Fruit fly (Drosophila melanogaster) whole organism, embryonic: ENCODE data around the gene mus301.

ENCODE experiments used
- BEAF-32 ChIP-seq: fragments of 200-800 bp; sonication (Bioruptor generic); optimal IDR thresholded peaks from 3 replicates; lab custom pipeline; 2017; ENCODE audit warnings: missing biosample characterization, missing genetic modification characterization, mild to moderate bottlenecking, moderate library complexity, missing genetic modification reagents
- CG10543 ChIP-seq: fragments of 200-800 bp; sonication (Bioruptor generic); optimal IDR thresholded peaks from 3 replicates; lab custom pipeline; 2017; ENCODE audit warnings: missing biosample characterization, mild to moderate bottlenecking, missing genetic modification characterization, moderate library complexity
- CG11398 ChIP-seq: fragments of 200-800 bp; sonication (Bioruptor generic); optimal IDR thresholded peaks from 2 replicates; lab custom pipeline; 2016; ENCODE audit warnings: missing biosample characterization, missing genetic modification characterization
- CG11456 ChIP-seq: fragments of 200-800 bp; sonication (Bioruptor generic); IDR thresholded peaks from 3 replicates; pipeline ENCODE4 v1.3.6; 2022; ENCODE audit warnings: missing biosample characterization, missing genetic modification characterization
- CG12104 ChIP-seq: fragments of 200-800 bp; sonication (Bioruptor generic); optimal IDR thresholded peaks from 3 replicates; lab custom pipeline; 2016; ENCODE audit warnings: missing biosample characterization, missing genetic modification characterization
- CG12659 ChIP-seq: fragments of 200-800 bp; sonication (Bioruptor generic); optimal IDR thresholded peaks from 3 replicates; lab custom pipeline; 2017; ENCODE audit warnings: mild to moderate bottlenecking, missing biosample characterization, missing genetic modification reagents, missing genetic modification characterization
- CG13287 ChIP-seq: fragments of 200-800 bp; sonication (Bioruptor generic); IDR thresholded peaks from 2 replicates; pipeline ENCODE4 v1.3.6; 2022; ENCODE audit warnings: missing biosample characterization, missing genetic modification characterization; ENCODE audit not compliant: partially characterized antibody
- CG14965 ChIP-seq: fragments of 200-800 bp; sonication (Bioruptor generic); optimal IDR thresholded peaks from 2 replicates; lab custom pipeline; 2016; ENCODE audit warnings: missing biosample characterization, missing genetic modification characterization, borderline replicate concordance
- CG17361 ChIP-seq: fragments of 200-800 bp; sonication (Bioruptor generic); IDR thresholded peaks from 3 replicates; pipeline ENCODE4 v1.3.6; 2022; ENCODE audit warnings: missing biosample characterization, missing genetic modification characterization
- CG17912 ChIP-seq: fragments of 200-800 bp; sonication (Bioruptor generic); optimal IDR thresholded peaks from 2 replicates; lab custom pipeline; 2018; ENCODE audit warnings: missing biosample characterization, mild to moderate bottlenecking, missing genetic modification characterization
- CG3065 ChIP-seq: fragments of 200-800 bp; sonication (Bioruptor generic); optimal IDR thresholded peaks from 2 replicates; lab custom pipeline; 2016; ENCODE audit warnings: missing biosample characterization, missing genetic modification characterization
- CG43689 ChIP-seq: fragments of 200-800 bp; sonication (Bioruptor generic); IDR thresholded peaks from 2 replicates; pipeline ENCODE4 v1.3.6; 2022; ENCODE audit warnings: missing biosample characterization, missing genetic modification characterization
- CG4617 ChIP-seq: fragments of 200-800 bp; sonication (Bioruptor generic); optimal IDR thresholded peaks from 3 replicates; lab custom pipeline; 2016; ENCODE audit warnings: missing biosample characterization, missing genetic modification characterization, borderline replicate concordance
- CG4730 ChIP-seq: fragments of 200-800 bp; sonication (Bioruptor generic); IDR thresholded peaks from 2 replicates; pipeline ENCODE4 v1.3.6; 2022; ENCODE audit warnings: missing biosample characterization, missing genetic modification characterization
- CG5245 ChIP-seq: fragments of 200-800 bp; sonication (Bioruptor generic); optimal IDR thresholded peaks from 3 replicates; lab custom pipeline; 2016; ENCODE audit warnings: missing biosample characterization, missing genetic modification characterization
- CG8281 ChIP-seq: fragments of 200-800 bp; sonication (Bioruptor generic); optimal IDR thresholded peaks from 2 replicates; lab custom pipeline; 2018; ENCODE audit warnings: missing biosample characterization, mild to moderate bottlenecking, missing genetic modification characterization, moderate library complexity
- CG8478 ChIP-seq: fragments of >200 bp; optimal IDR thresholded peaks from 2 replicates; lab custom pipeline; 2018
- CG9797 ChIP-seq: fragments of 200-800 bp; sonication (Bioruptor generic); optimal IDR thresholded peaks from 3 replicates; lab custom pipeline; 2018; ENCODE audit warnings: missing biosample characterization, mild to moderate bottlenecking, missing genetic modification characterization
- D19A ChIP-seq: fragments of 200-800 bp; optimal IDR thresholded peaks from 3 replicates; lab custom pipeline; 2019; ENCODE audit warnings: missing biosample characterization, mild to moderate bottlenecking, missing genetic modification characterization, moderate library complexity
- Dip2 ChIP-seq: fragments of 200-800 bp; sonication (Bioruptor generic); IDR thresholded peaks from 2 replicates; pipeline ENCODE4 v1.3.6; 2022; ENCODE audit warnings: missing biosample characterization, missing genetic modification characterization
- HLH4C ChIP-seq: fragments of 200-800 bp; sonication (Bioruptor generic); IDR thresholded peaks from 3 replicates; pipeline ENCODE4 v1.3.6; 2022; ENCODE audit warnings: missing biosample characterization, missing genetic modification characterization; ENCODE audit not compliant: partially characterized antibody
- NfI ChIP-seq: fragments of 200-800 bp; sonication (Bioruptor generic); optimal IDR thresholded peaks from 3 replicates; lab custom pipeline; 2018; ENCODE audit warnings: missing biosample characterization, mild to moderate bottlenecking, missing genetic modification characterization, moderate library complexity
- PHDP ChIP-seq: fragments of 200-800 bp; sonication (Bioruptor generic); optimal IDR thresholded peaks from 3 replicates; lab custom pipeline; 2018; ENCODE audit warnings: missing biosample characterization, mild to moderate bottlenecking, missing genetic modification characterization, moderate library complexity
- Rx ChIP-seq: fragments of 200-800 bp; sonication (Bioruptor generic); IDR thresholded peaks from 2 replicates; pipeline ENCODE4 v1.3.6; 2022; ENCODE audit warnings: missing biosample characterization, missing genetic modification characterization
- Side ChIP-seq: fragments of 200-800 bp; sonication (Bioruptor generic); optimal IDR thresholded peaks from 2 replicates; lab custom pipeline; 2016; ENCODE audit warnings: missing biosample characterization, missing genetic modification characterization
- YL-1 ChIP-seq: fragments of 200-800 bp; sonication (Bioruptor generic); optimal IDR thresholded peaks from 3 replicates; lab custom pipeline; 2017; ENCODE audit warnings: missing biosample characterization, mild to moderate bottlenecking, missing genetic modification characterization
- bsh ChIP-seq, 2 experiments: fragments of 200-800 bp; sonication (Bioruptor generic); optimal IDR thresholded peaks; 2 replicates each; lab custom pipeline; 2017 to 2018; ENCODE audit warnings: mild to moderate bottlenecking in 2 of 2, missing biosample characterization in 2 of 2, missing genetic modification characterization in 2 of 2, moderate library complexity in 1 of 2
- btn ChIP-seq: fragments of 200-800 bp; sonication (Bioruptor generic); optimal IDR thresholded peaks from 2 replicates; lab custom pipeline; 2016; ENCODE audit warnings: missing biosample characterization, missing genetic modification characterization
- cg ChIP-seq: fragments of 200-800 bp; sonication (Bioruptor generic); optimal IDR thresholded peaks from 3 replicates; lab custom pipeline; 2019; ENCODE audit warnings: missing biosample characterization, mild to moderate bottlenecking, missing genetic modification characterization, moderate library complexity
- dmrt11E ChIP-seq: fragments of 200-800 bp; sonication (Bioruptor generic); optimal IDR thresholded peaks from 3 replicates; lab custom pipeline; 2018; ENCODE audit warnings: missing biosample characterization, mild to moderate bottlenecking, missing genetic modification characterization, moderate library complexity
- gce ChIP-seq: fragments of 200-800 bp; sonication (Bioruptor generic); IDR thresholded peaks from 3 replicates; pipeline ENCODE4 v1.3.6; 2022; ENCODE audit warnings: missing biosample characterization, missing genetic modification characterization
- gfzf ChIP-seq: fragments of 200-800 bp; sonication (Bioruptor generic); optimal IDR thresholded peaks from 2 replicates; lab custom pipeline; 2016; ENCODE audit warnings: missing biosample characterization, mild to moderate bottlenecking, missing genetic modification characterization, moderate library complexity
- gsb-n ChIP-seq: fragments of 200-800 bp; sonication (Bioruptor generic); optimal IDR thresholded peaks from 3 replicates; lab custom pipeline; 2018; ENCODE audit warnings: missing biosample characterization, mild to moderate bottlenecking, missing genetic modification characterization
- gt ChIP-seq: fragments of 200-800 bp; sonication (Bioruptor generic); IDR thresholded peaks from 2 replicates; pipeline ENCODE4 v1.3.6; 2022; ENCODE audit warnings: missing biosample characterization, missing genetic modification characterization
- hth ChIP-seq: fragments of >200 bp; optimal IDR thresholded peaks from 2 replicates; lab custom pipeline; 2017; ENCODE audit warnings: inconsistent platforms
- jumu ChIP-seq: fragments of 200-800 bp; sonication (Bioruptor generic); optimal IDR thresholded peaks from 3 replicates; lab custom pipeline; 2016; ENCODE audit warnings: missing biosample characterization, missing genetic modification characterization
- lab ChIP-seq: fragments of 200-800 bp; sonication (Bioruptor generic); optimal IDR thresholded peaks from 3 replicates; lab custom pipeline; 2017; ENCODE audit warnings: missing biosample characterization, missing genetic modification characterization, mild to moderate bottlenecking, moderate library complexity, missing genetic modification reagents
- lbe ChIP-seq: fragments of 200-800 bp; sonication (Bioruptor generic); optimal IDR thresholded peaks from 2 replicates; lab custom pipeline; 2016; ENCODE audit warnings: missing biosample characterization, mild to moderate bottlenecking, missing genetic modification characterization
- lmd ChIP-seq: fragments of 200-800 bp; sonication (Bioruptor generic); IDR thresholded peaks from 2 replicates; pipeline ENCODE4 v1.3.6; 2022; ENCODE audit warnings: missing biosample characterization, missing genetic modification characterization
- mirr ChIP-seq: fragments of 200-800 bp; sonication (Bioruptor generic); optimal IDR thresholded peaks from 3 replicates; lab custom pipeline; 2018; ENCODE audit warnings: missing biosample characterization, mild to moderate bottlenecking, missing genetic modification characterization
- pfk ChIP-seq: fragments of 200-800 bp; sonication (Bioruptor generic); optimal IDR thresholded peaks from 2 replicates; lab custom pipeline; 2018; ENCODE audit warnings: missing biosample characterization, mild to moderate bottlenecking, missing genetic modification characterization, moderate library complexity
- pho ChIP-seq: fragments of 200-800 bp; sonication (Bioruptor generic); optimal IDR thresholded peaks from 2 replicates; lab custom pipeline; 2016; ENCODE audit warnings: missing biosample characterization, missing genetic modification characterization
- pita ChIP-seq: fragments of 200-800 bp; sonication (Bioruptor generic); optimal IDR thresholded peaks from 2 replicates; lab custom pipeline; 2017; ENCODE audit warnings: missing biosample characterization, mild to moderate bottlenecking, missing genetic modification characterization
- psq ChIP-seq: fragments of 200-800 bp; sonication (Bioruptor generic); optimal IDR thresholded peaks from 2 replicates; lab custom pipeline; 2017; ENCODE audit warnings: missing biosample characterization, missing genetic modification characterization
- sd ChIP-seq: fragments of 200-800 bp; sonication (Bioruptor generic); optimal IDR thresholded peaks from 3 replicates; lab custom pipeline; 2018; ENCODE audit warnings: missing biosample characterization, mild to moderate bottlenecking, missing genetic modification characterization, moderate library complexity
- shn ChIP-seq: fragments of 200-800 bp; sonication (Bioruptor generic); optimal IDR thresholded peaks from 3 replicates; lab custom pipeline; 2016; ENCODE audit warnings: missing biosample characterization, missing genetic modification characterization
- sna ChIP-seq: fragments of 200-800 bp; sonication (Bioruptor generic); IDR thresholded peaks from 2 replicates; pipeline ENCODE4 v1.3.6; 2022; ENCODE audit warnings: missing biosample characterization, missing genetic modification characterization; ENCODE audit not compliant: partially characterized antibody
- tio ChIP-seq: fragments of 200-800 bp; sonication (Bioruptor generic); optimal IDR thresholded peaks from 2 replicates; lab custom pipeline; 2017; ENCODE audit warnings: missing biosample characterization, missing genetic modification characterization, inconsistent platforms
- zen2 ChIP-seq: fragments of 200-800 bp; sonication (Bioruptor generic); IDR thresholded peaks from 3 replicates; pipeline ENCODE4 v1.3.6; 2022; ENCODE audit warnings: missing biosample characterization, missing genetic modification characterization; ENCODE audit not compliant: partially characterized antibody

Gene mus301

dm6 chr3L:8186627-8187396 is 49.2 kb downstream of the mus301 start, which contains the start of the genes ERR and Atg18a (continued):
- TF ChIP-seq shn (GFP tag; lab: Kevin White, UChicago), result peak; percentile 82
- TF ChIP-seq hth (lab: Kevin White, UChicago), result no peak
- peak; percentile 40 for TF ChIP-seq CG17912 (GFP tag; lab: Kevin White, UChicago)
- peak; percentile 82 for TF ChIP-seq Rx
- peak; percentile 92 for TF ChIP-seq CG17361 (GFP tag; lab: Robert Waterston, UW)
- no peak for TF ChIP-seq sna (GFP tag; lab: Robert Waterston, UW)
- no peak for TF ChIP-seq zen2
- no peak for TF ChIP-seq tio (GFP tag; lab: Kevin White, UChicago)
- TF ChIP-seq sd (tag; lab: Kevin White, UChicago), result no peak
- TF ChIP-seq lbe (GFP tag; lab: Kevin White, UChicago), result peak; percentile 65
- peak; percentile 11 for TF ChIP-seq gfzf
- peak; percentile 92 for TF ChIP-seq lmd (GFP tag; lab: Robert Waterston, UW)
- TF ChIP-seq btn, result peak; percentile 46
- peak; percentile 75 for TF ChIP-seq PHDP (tag; lab: Kevin White, UChicago)
- peak; percentile 50 for TF ChIP-seq CG9797 (GFP tag; lab: Kevin White, UChicago)
- TF ChIP-seq gsb-n (tag; lab: Kevin White, UChicago), result no peak
- peak; percentile 87 for TF ChIP-seq NfI (GFP tag; lab: Kevin White, UChicago)
- TF ChIP-seq CG4730 (GFP tag; lab: Robert Waterston, UW), result peak; percentile 82
- peak; percentile 48; the same call in 1 of the 3 replicates for TF ChIP-seq gce (GFP tag; lab: Robert Waterston, UW)
- peak; percentile 86 for TF ChIP-seq pho (GFP tag; lab: Kevin White, UChicago)
- peak; percentile 76 for TF ChIP-seq CG8478 (lab: Kevin White, UChicago)
- peak; percentile 13 for TF ChIP-seq CG3065 (GFP tag; lab: Kevin White, UChicago)
- peak; percentile 57 for TF ChIP-seq psq (GFP tag; lab: Kevin White, UChicago)
- peak; percentile 58 for TF ChIP-seq CG43689 (GFP tag; lab: Robert Waterston, UW)
- peak; percentile 98 for TF ChIP-seq cg (GFP tag; lab: Kevin White, UChicago)
- peak; percentile 82 for TF ChIP-seq CG5245
- no peak for TF ChIP-seq CG14965 (GFP tag; lab: Kevin White, UChicago)
- peak; percentile 83 for TF ChIP-seq lab
- TF ChIP-seq gt (GFP tag; lab: Robert Waterston, UW), result peak; percentile 71
- peak; percentile 61 for TF ChIP-seq Dip2 (GFP tag; lab: Robert Waterston, UW)
- peak; percentile 74 for TF ChIP-seq dmrt11E (tag; lab: Kevin White, UChicago)
- TF ChIP-seq CG11456 (GFP tag; lab: Robert Waterston, UW), result peak; percentile 90
- TF ChIP-seq Side (GFP tag; lab: Kevin White, UChicago), result peak; percentile 68
- no peak for TF ChIP-seq pita (GFP tag; lab: Kevin White, UChicago)
- no peak for TF ChIP-seq mirr
- peak; percentile 74 for TF ChIP-seq CG4617
- TF ChIP-seq CG11398 (GFP tag; lab: Kevin White, UChicago), result peak; percentile 8
- peak; percentile 87 for TF ChIP-seq jumu (GFP tag; lab: Kevin White, UChicago)
- TF ChIP-seq CG10543 (GFP tag; lab: Kevin White, UChicago), result peak; percentile 92
- TF ChIP-seq pfk, result no peak
- peak; percentile 70 for TF ChIP-seq CG13287 (GFP tag; lab: Robert Waterston, UW)
- TF ChIP-seq BEAF-32 (GFP tag; lab: Kevin White, UChicago), result peak; percentile 87
- TF ChIP-seq bsh (GFP tag; optimal IDR thresholded peaks at IDR 0.05; lab: Kevin White, UChicago), result peak in 1 of 2 experiments; percentile 73
- TF ChIP-seq CG12104 (GFP tag; lab: Kevin White, UChicago), result peak; percentile 58
- peak; percentile 45; the same call in 1 of the 3 replicates for TF ChIP-seq HLH4C (GFP tag; lab: Robert Waterston, UW)
- TF ChIP-seq CG12659 (GFP tag; lab: Kevin White, UChicago), result peak; percentile 92
- TF ChIP-seq D19A (tag; lab: Kevin White, UChicago), result no peak
- peak; percentile 48 for TF ChIP-seq CG8281
- peak; percentile 74 for TF ChIP-seq YL-1 (GFP tag; lab: Kevin White, UChicago)
